Worm (Caenorhabditis elegans) whole organism, L4/young adult: ENCODE data around the gene faah-1.

Experiments used
- dao-5 ChIP-seq: sonication (generic microtip); optimal IDR thresholded peaks from 2 replicates; lab custom pipeline; 2016; ENCODE audit warnings: missing genotype, missing genetic modification characterization, moderate library complexity, missing compliant biosample characterization
- him-1 ChIP-seq: sonication (generic microtip); optimal IDR thresholded peaks from 2 replicates; lab custom pipeline; 2016; ENCODE audit warnings: missing genotype, missing genetic modification reagents, missing genetic modification characterization, missing compliant biosample characterization

ce11 chrIV:8164515-8164914 lies 5.3 kb downstream of the faah-1 start:
- TF ChIP-seq him-1 (no peak), dao-5 (tag; lab: Kevin White, UChicago) (no peak)
